Fruit fly (Drosophila melanogaster): ENCODE measurements around the gene Hip1.

The Hip1 gene

dm6 chr3L:12789875-12790373, 16.6 kb upstream of the Hip1 start, which contains the start of gene CG42709 (continued):
- TF ChIP-seq Eip75B (GFP tag; optimal IDR thresholded peaks at IDR 0.05): no peak
- no peak for TF ChIP-seq dac (GFP tag; optimal IDR thresholded peaks at IDR 0.05)
- peak; percentile 20 for TF ChIP-seq Sox102F (GFP tag; optimal IDR thresholded peaks at IDR 0.05)
- TF ChIP-seq Gug (GFP tag; IDR thresholded peaks at IDR 0.05): no peak
- no peak for TF ChIP-seq pdm3 (GFP tag; optimal IDR thresholded peaks at IDR 0.05)
- TF ChIP-seq CG9139 (GFP tag; optimal IDR thresholded peaks at IDR 0.05): no peak
- TF ChIP-seq Hr39 (GFP tag; optimal IDR thresholded peaks at IDR 0.05): no peak
- TF ChIP-seq CG34406 (GFP tag; optimal IDR thresholded peaks at IDR 0.05): no peak
- TF ChIP-seq CG32006 (GFP tag; optimal IDR thresholded peaks at IDR 0.05): no peak
- peak; percentile 15 for TF ChIP-seq Sox14 (GFP tag; optimal IDR thresholded peaks at IDR 0.05)
- no peak for TF ChIP-seq acj6 (GFP tag; optimal IDR thresholded peaks at IDR 0.05)
- no peak for TF ChIP-seq cyc (GFP tag; optimal IDR thresholded peaks at IDR 0.05)
- TF ChIP-seq CG6276 (GFP tag; optimal IDR thresholded peaks at IDR 0.05): no peak
- TF ChIP-seq lz (GFP tag; optimal IDR thresholded peaks at IDR 0.05): no peak
- no peak for TF ChIP-seq net (GFP tag; optimal IDR thresholded peaks at IDR 0.05)
- no peak for TF ChIP-seq Lpt (GFP tag; optimal IDR thresholded peaks at IDR 0.05)
- TF ChIP-seq CG6808 (GFP tag; optimal IDR thresholded peaks at IDR 0.05): no peak
- peak; percentile 15 for TF ChIP-seq Met (GFP tag; optimal IDR thresholded peaks at IDR 0.05)
- no peak for TF ChIP-seq Ets96B (tag; optimal IDR thresholded peaks at IDR 0.05)
- no peak for TF ChIP-seq spab (GFP tag; optimal IDR thresholded peaks at IDR 0.05)
- no peak for TF ChIP-seq topi (GFP tag; optimal IDR thresholded peaks at IDR 0.05)
- TF ChIP-seq vri (GFP tag; optimal IDR thresholded peaks at IDR 0.05): peak; percentile 79
- no peak for TF ChIP-seq Ets21C (GFP tag; optimal IDR thresholded peaks at IDR 0.05)
- no peak for TF ChIP-seq salr (GFP tag; optimal IDR thresholded peaks at IDR 0.05)
- no peak for TF ChIP-seq Eip93F (GFP tag; optimal IDR thresholded peaks at IDR 0.05)

dm6 chr3L:12780997-12781396, 7.6 kb upstream of the Hip1 start, which contains the start of the genes CG10969 and CG17666:
Gene CG10969, minus strand, starts transcription at chr3L:12781097.
Gene CG17666, plus strand, starts transcription at chr3L:12781325.
- TF ChIP-seq lz (GFP tag; optimal IDR thresholded peaks at IDR 0.05): no peak
- TF ChIP-seq Eip93F (GFP tag; optimal IDR thresholded peaks at IDR 0.05): no peak
- TF ChIP-seq cyc (GFP tag; optimal IDR thresholded peaks at IDR 0.05): no peak
- TF ChIP-seq CG16779 (tag; optimal IDR thresholded peaks at IDR 0.05): no peak
- no peak for TF ChIP-seq pdm3 (GFP tag; optimal IDR thresholded peaks at IDR 0.05)
- no peak for TF ChIP-seq spab (GFP tag; optimal IDR thresholded peaks at IDR 0.05)
- TF ChIP-seq CG8632 (GFP tag; optimal IDR thresholded peaks at IDR 0.05): no peak
- no peak for TF ChIP-seq CG6163 (GFP tag; IDR thresholded peaks at IDR 0.05)
- TF ChIP-seq dsx (GFP tag; optimal IDR thresholded peaks at IDR 0.05; ENCODE audit: poor library complexity, severe bottlenecking): no peak
- TF ChIP-seq CG10631 (GFP tag; optimal IDR thresholded peaks at IDR 0.05): no peak
- no peak for TF ChIP-seq CG34406 (GFP tag; optimal IDR thresholded peaks at IDR 0.05)
- no peak for TF ChIP-seq CG11902 (GFP tag; optimal IDR thresholded peaks at IDR 0.05)
- no peak for TF ChIP-seq CG8319 (GFP tag; optimal IDR thresholded peaks at IDR 0.05)
- TF ChIP-seq topi (GFP tag; optimal IDR thresholded peaks at IDR 0.05): no peak
- no peak for TF ChIP-seq vri (GFP tag; optimal IDR thresholded peaks at IDR 0.05)
- TF ChIP-seq CG8119 (GFP tag; IDR thresholded peaks at IDR 0.05): no peak
- no peak for TF ChIP-seq dac (GFP tag; optimal IDR thresholded peaks at IDR 0.05)
- no peak for TF ChIP-seq CG6808 (GFP tag; optimal IDR thresholded peaks at IDR 0.05)
- TF ChIP-seq CG15336 (GFP tag; IDR thresholded peaks at IDR 0.05): no peak
- TF ChIP-seq fkh (GFP tag; optimal IDR thresholded peaks at IDR 0.05): no peak

- TF ChIP-seq CG6276 (GFP tag; optimal IDR thresholded peaks at IDR 0.05) (no peak), topi (GFP tag; optimal IDR thresholded peaks at IDR 0.05) (no peak), esn (GFP tag; optimal IDR thresholded peaks at IDR 0.05) (no peak), vri (GFP tag; optimal IDR thresholded peaks at IDR 0.05) (no peak), OdsH (GFP tag; optimal IDR thresholded peaks at IDR 0.05) (no peak), acj6 (GFP tag; optimal IDR thresholded peaks at IDR 0.05) (no peak), Hr4 (GFP tag; optimal IDR thresholded peaks at IDR 0.05) (no peak), Hr39 (GFP tag; optimal IDR thresholded peaks at IDR 0.05) (no peak), spab (GFP tag; optimal IDR thresholded peaks at IDR 0.05) (no peak), net (GFP tag; optimal IDR thresholded peaks at IDR 0.05) (no peak), lz (GFP tag; optimal IDR thresholded peaks at IDR 0.05) (no peak), Lpt (GFP tag; optimal IDR thresholded peaks at IDR 0.05) (no peak), CG6808 (GFP tag; optimal IDR thresholded peaks at IDR 0.05) (no peak), Hr38 (GFP tag; optimal IDR thresholded peaks at IDR 0.05) (no peak), CG7368 (GFP tag; optimal IDR thresholded peaks at IDR 0.05) (no peak)
Measured at dm6 chr3L:12778616-12779015, 5.2 kb upstream of the Hip1 start, which contains the start of gene CG32106. Gene CG32106, minus strand, starts transcription at chr3L:12778716.

Measured in whole organism, prepupa.